Fruit fly (Drosophila melanogaster): ENCODE data around the gene Rab30.

dm6 chr2L:7004304-7004703 lies 28.1 kb downstream of the Rab30 start:
- no peak for TF ChIP-seq CG8478 (optimal IDR thresholded peaks at IDR 0.05)
- TF ChIP-seq CTCF (optimal IDR thresholded peaks at IDR 0.05), result no peak
